Worm (Caenorhabditis elegans) whole organism, L2 larva: ENCODE results near the gene str-84.

Experiments used
- F13H6.1 ChIP-seq: sonication (generic microtip); optimal IDR thresholded peaks from 2 replicates; lab custom pipeline; 2016; ENCODE audit warnings: missing genetic modification characterization, missing compliant biosample characterization
- R02D3.7 ChIP-seq: fragments of 150-350 bp; optimal IDR thresholded peaks from 2 replicates; lab custom pipeline; 2014; ENCODE audit warnings: missing biosample characterization, missing genetic modification characterization
- ZK546.5 ChIP-seq: sonication (generic microtip); optimal IDR thresholded peaks from 2 replicates; lab custom pipeline; 2017; ENCODE audit warnings: missing biosample characterization, missing genetic modification characterization
- aly-2 ChIP-seq: fragments of 150-350 bp; optimal IDR thresholded peaks from 2 replicates; lab custom pipeline; 2014; ENCODE audit warnings: missing biosample characterization, missing genetic modification characterization
- ama-1 ChIP-seq: fragments of 150-350 bp; optimal IDR thresholded peaks from 2 replicates; lab custom pipeline; 2018; ENCODE audit warnings: inconsistent platforms
- blmp-1 ChIP-seq: sonication (generic microtip); optimal IDR thresholded peaks from 2 replicates; lab custom pipeline; 2017; ENCODE audit warnings: missing genetic modification characterization, mild to moderate bottlenecking, missing compliant biosample characterization, antibody characterized with exemption, moderate library complexity; ENCODE audit not compliant: insufficient read depth
- ceh-16 ChIP-seq: fragments of 150-350 bp; optimal IDR thresholded peaks from 2 replicates; lab custom pipeline; 2014; ENCODE audit warnings: missing biosample characterization, missing genetic modification characterization
- crh-2 ChIP-seq: sonication (generic microtip); optimal IDR thresholded peaks from 2 replicates; lab custom pipeline; 2017; ENCODE audit warnings: missing biosample characterization, missing genetic modification characterization
- dmd-4 ChIP-seq: sonication (generic microtip); optimal IDR thresholded peaks from 2 replicates; lab custom pipeline; 2017; ENCODE audit warnings: missing biosample characterization, missing genetic modification characterization
- elt-3 ChIP-seq: sonication (generic microtip); optimal IDR thresholded peaks from 2 replicates; lab custom pipeline; 2017; ENCODE audit warnings: missing biosample characterization, missing genetic modification characterization
- fos-1 ChIP-seq: fragments of 150-350 bp; optimal IDR thresholded peaks from 2 replicates; lab custom pipeline; 2014; ENCODE audit warnings: missing biosample characterization, missing genetic modification characterization
- lin-11 ChIP-seq: fragments of 150-350 bp; sonication (generic microtip); optimal IDR thresholded peaks from 2 replicates; lab custom pipeline; 2014; ENCODE audit warnings: missing biosample characterization, missing genetic modification characterization, inconsistent platforms, mixed read lengths
- lin-13 ChIP-seq: fragments of 150-350 bp; optimal IDR thresholded peaks from 2 replicates; lab custom pipeline; 2014; ENCODE audit warnings: missing biosample characterization, missing genetic modification reagents, missing genetic modification characterization
- lsy-2 ChIP-seq, 2 experiments: fragments of 150-350 bp in 1 of 2; sonication (generic microtip) in 1 of 2; optimal IDR thresholded peaks; 2 replicates each; lab custom pipeline; 2014 to 2017; ENCODE audit warnings: missing biosample characterization in 2 of 2, missing genetic modification characterization in 2 of 2
- mab-5 ChIP-seq: fragments of 150-350 bp; optimal IDR thresholded peaks from 2 replicates; lab custom pipeline; 2014; ENCODE audit warnings: missing biosample characterization, missing genetic modification characterization
- mbf-1 ChIP-seq: sonication (generic microtip); optimal IDR thresholded peaks from 2 replicates; lab custom pipeline; 2017; ENCODE audit warnings: missing biosample characterization, missing genetic modification characterization
- mdl-1 ChIP-seq, 2 experiments: fragments of 150-350 bp in 1 of 2; sonication (generic microtip) in 1 of 2; optimal IDR thresholded peaks; 2 replicates each; lab custom pipeline; 2017; ENCODE audit warnings: missing biosample characterization in 2 of 2, missing genetic modification characterization in 2 of 2
- nhr-10 ChIP-seq: sonication (generic microtip); optimal IDR thresholded peaks from 2 replicates; lab custom pipeline; 2017; ENCODE audit warnings: missing biosample characterization, missing genetic modification characterization
- nhr-12 ChIP-seq: fragments of 150-350 bp; optimal IDR thresholded peaks from 2 replicates; lab custom pipeline; 2014; ENCODE audit warnings: missing biosample characterization, missing genetic modification characterization
- nhr-129 ChIP-seq: fragments of 150-350 bp; optimal IDR thresholded peaks from 2 replicates; lab custom pipeline; 2014; ENCODE audit warnings: missing biosample characterization, missing genetic modification characterization
- nhr-21 ChIP-seq: fragments of 150-350 bp; optimal IDR thresholded peaks from 2 replicates; lab custom pipeline; 2014; ENCODE audit warnings: missing biosample characterization, missing genetic modification characterization
- nhr-23 ChIP-seq: fragments of 150-350 bp; optimal IDR thresholded peaks from 2 replicates; lab custom pipeline; 2014; ENCODE audit warnings: missing biosample characterization, missing genetic modification reagents, missing genetic modification characterization
- nhr-237 ChIP-seq: fragments of 150-350 bp; optimal IDR thresholded peaks from 2 replicates; lab custom pipeline; 2014; ENCODE audit warnings: missing biosample characterization, missing genetic modification characterization
- nhr-25 ChIP-seq: fragments of 150-350 bp; sonication (generic microtip); optimal IDR thresholded peaks from 3 replicates; lab custom pipeline; 2014; ENCODE audit warnings: missing biosample characterization, missing genetic modification characterization
- nhr-77 ChIP-seq: fragments of 150-350 bp; optimal IDR thresholded peaks from 2 replicates; lab custom pipeline; 2014; ENCODE audit warnings: missing biosample characterization, missing genetic modification characterization
- peb-1 ChIP-seq: fragments of 150-350 bp; optimal IDR thresholded peaks from 2 replicates; lab custom pipeline; 2014; ENCODE audit warnings: missing biosample characterization, missing genetic modification characterization
- sem-4 ChIP-seq: fragments of 150-350 bp; optimal IDR thresholded peaks from 2 replicates; lab custom pipeline; 2014; ENCODE audit warnings: missing biosample characterization, missing genetic modification reagents, missing genetic modification characterization
- skn-1 ChIP-seq: sonication (generic microtip); optimal IDR thresholded peaks from 2 replicates; lab custom pipeline; 2017; ENCODE audit warnings: missing biosample characterization, missing genetic modification characterization
- sma-3 ChIP-seq: sonication (generic microtip); optimal IDR thresholded peaks from 2 replicates; lab custom pipeline; 2016; ENCODE audit warnings: missing genetic modification reagents, missing genetic modification characterization, missing compliant biosample characterization
- sma-9 ChIP-seq, 2 experiments: fragments of 150-350 bp in 1 of 2; sonication (generic microtip) in 1 of 2; optimal IDR thresholded peaks; 2 replicates each; lab custom pipeline; 2014 to 2016; ENCODE audit warnings: missing genetic modification characterization in 2 of 2, mild to moderate bottlenecking in 1 of 2, missing biosample characterization in 1 of 2, missing compliant biosample characterization in 1 of 2, missing genetic modification reagents in 1 of 2, moderate library complexity in 1 of 2
- snpc-4 ChIP-seq: fragments of 150-350 bp; optimal IDR thresholded peaks from 2 replicates; lab custom pipeline; 2014; ENCODE audit warnings: missing biosample characterization, missing genetic modification characterization
- unc-62 ChIP-seq: fragments of 150-350 bp; optimal IDR thresholded peaks from 2 replicates; lab custom pipeline; 2014; ENCODE audit warnings: missing biosample characterization, missing genetic modification reagents, missing genetic modification characterization
- zag-1 ChIP-seq: fragments of 150-350 bp; optimal IDR thresholded peaks from 2 replicates; lab custom pipeline; 2014; ENCODE audit warnings: missing biosample characterization, missing genetic modification characterization
- ztf-1 ChIP-seq: fragments of 200-800 bp; sonication (Bioruptor generic); conservative IDR thresholded peaks from 2 replicates; pipeline ENCODE4 v1.3.6; 2022; ENCODE audit warnings: missing genetic modification characterization, missing compliant biosample characterization
- ztf-11 ChIP-seq: sonication (generic microtip); optimal IDR thresholded peaks from 2 replicates; lab custom pipeline; 2017; ENCODE audit warnings: missing biosample characterization, missing genetic modification characterization

The str-84 gene

ce11 chrV:9009175-9009574, 28.4 kb upstream of the str-84 start, which contains the start of gene srx-2:
TSS of gene srx-2 (plus strand) at chrV:9009475.
- TF ChIP-seq elt-3 (tag; lab: Kevin White, UChicago) = no peak
- TF ChIP-seq fos-1 = no peak
- TF ChIP-seq unc-62 = no peak
- TF ChIP-seq sma-9 (GFP tag; optimal IDR thresholded peaks at IDR 0.05; lab: Kevin White, UChicago) = no peak
- no peak for TF ChIP-seq sma-9 (tag; optimal IDR thresholded peaks at IDR 0.05; lab: Kevin White, UChicago)
- no peak for TF ChIP-seq R02D3.7
- TF ChIP-seq nhr-21 (tag; lab: Kevin White, UChicago) = no peak

DNA sequence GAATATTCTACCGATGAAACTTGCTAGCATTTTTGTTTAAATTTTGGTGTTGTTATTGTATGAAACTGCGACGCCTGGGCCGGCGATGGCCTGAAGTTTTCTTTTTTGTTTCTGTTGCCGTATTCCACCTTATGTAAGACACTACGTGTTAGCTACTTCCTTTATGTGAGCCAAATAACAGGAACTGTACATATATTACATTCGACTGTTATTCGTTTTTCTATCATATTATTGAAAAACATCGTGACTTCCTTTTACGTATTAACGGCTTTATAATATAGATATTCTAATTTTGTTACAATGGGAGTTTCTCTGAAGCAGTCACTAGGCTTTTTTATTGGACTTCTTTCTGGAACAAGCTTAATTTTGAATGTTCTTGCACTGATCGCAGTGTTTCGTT, 24.5 kb upstream of the str-84 start, which contains the start of gene srx-3:
TSS of gene srx-3 (plus strand) at position 301 of the 400 bp plus-strand sequence.
- TF ChIP-seq ztf-1 = no peak
- no peak for TF ChIP-seq crh-2 (tag; lab: Kevin White, UChicago)
- no peak for TF ChIP-seq mdl-1 (tag; optimal IDR thresholded peaks at IDR 0.05; lab: Kevin White, UChicago)
- TF ChIP-seq lin-11 = no peak
- no peak for TF ChIP-seq mab-5 (tag; lab: Kevin White, UChicago)
- TF ChIP-seq nhr-129 (tag; lab: Kevin White, UChicago) = no peak
- TF ChIP-seq nhr-21 (tag; lab: Kevin White, UChicago) = no peak
- no peak for TF ChIP-seq ama-1 (lab: Kevin White, UChicago)
- no peak for TF ChIP-seq aly-2 (tag; lab: Kevin White, UChicago)
- TF ChIP-seq zag-1 (tag; lab: Kevin White, UChicago) = no peak

- TF ChIP-seq lin-13 (GFP tag; lab: Kevin White, UChicago) (no peak), mab-5 (tag; lab: Kevin White, UChicago) (no peak), zag-1 (tag; lab: Kevin White, UChicago) (no peak)
Observed at ce11 chrV:9003291-9003690, 22.5 kb upstream of the str-84 start, which contains the start of gene srx-1. TSS of gene srx-1 (plus strand) at chrV:9003672.

DNA sequence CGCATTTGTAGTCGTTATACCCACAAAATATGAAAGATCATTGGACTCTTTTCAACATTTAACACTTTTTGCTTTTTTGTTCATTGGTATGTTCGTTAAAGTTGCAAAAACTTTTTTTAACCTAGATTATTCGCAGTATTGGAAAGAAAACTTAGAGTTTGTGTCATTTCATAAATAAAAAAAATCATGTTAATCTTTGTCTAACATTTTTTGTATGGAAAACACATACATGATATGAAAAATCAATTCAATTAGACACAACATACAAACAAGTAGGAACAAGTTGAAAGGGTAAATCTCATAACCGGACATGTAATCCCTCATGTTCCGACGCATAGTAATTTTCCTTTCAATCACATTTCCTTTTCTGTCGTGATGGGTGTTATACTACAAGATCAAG, 20.4 kb upstream of the str-84 start, which contains the start of gene F59E11.2:
TSS of gene F59E11.2 (plus strand) at position 301 of the 400 bp plus-strand sequence.
- TF ChIP-seq nhr-10 (tag; lab: Kevin White, UChicago) (no peak), ceh-16 (tag; lab: Kevin White, UChicago) (no peak), nhr-12 (tag; lab: Kevin White, UChicago) (no peak), zag-1 (tag; lab: Kevin White, UChicago) (no peak), nhr-77 (no peak), nhr-23 (tag; lab: Kevin White, UChicago) (no peak), lin-13 (GFP tag; lab: Kevin White, UChicago) (no peak), ama-1 (lab: Kevin White, UChicago) (no peak), nhr-237 (tag; lab: Kevin White, UChicago) (no peak), dmd-4 (no peak), ztf-11 (tag; lab: Kevin White, UChicago) (no peak), sma-9 (GFP tag; optimal IDR thresholded peaks at IDR 0.05; lab: Kevin White, UChicago) (no peak), sma-9 (tag; optimal IDR thresholded peaks at IDR 0.05; lab: Kevin White, UChicago) (no peak)

- TF ChIP-seq F13H6.1 = no peak
- peak; percentile 35 for TF ChIP-seq nhr-25 (tag; lab: Kevin White, UChicago)
Observed at ce11 chrV:8994801-8995200, 14.1 kb upstream of the str-84 start, which contains the start of gene F59E11.5. TSS of gene F59E11.5 (plus strand) at chrV:8995101.

- TF ChIP-seq lsy-2 (tag; optimal IDR thresholded peaks at IDR 0.05; lab: Kevin White, UChicago) (no peak), mbf-1 (tag; lab: Kevin White, UChicago) (no peak), ZK546.5 (tag; lab: Kevin White, UChicago) (no peak), zag-1 (tag; lab: Kevin White, UChicago) (no peak), ztf-11 (tag; lab: Kevin White, UChicago) (no peak), peb-1 (tag; lab: Kevin White, UChicago) (no peak), crh-2 (tag; lab: Kevin White, UChicago) (peak; percentile 15), nhr-129 (tag; lab: Kevin White, UChicago) (no peak), nhr-21 (tag; lab: Kevin White, UChicago) (peak; percentile 45), sem-4 (tag; lab: Kevin White, UChicago) (peak; percentile 10), sma-3 (GFP tag; lab: Kevin White, UChicago) (peak; percentile 33), nhr-25 (tag; lab: Kevin White, UChicago) (peak; percentile 33), blmp-1 (tag; lab: Kevin White, UChicago) (peak; percentile 91), nhr-237 (tag; lab: Kevin White, UChicago) (no peak), unc-62 (no peak), snpc-4 (tag; lab: Kevin White, UChicago) (no peak), sma-9 (GFP tag; optimal IDR thresholded peaks at IDR 0.05; lab: Kevin White, UChicago) (peak; percentile 42), sma-9 (tag; optimal IDR thresholded peaks at IDR 0.05; lab: Kevin White, UChicago) (no peak), aly-2 (tag; lab: Kevin White, UChicago) (no peak), skn-1 (tag; lab: Kevin White, UChicago) (no peak)
- TF ChIP-seq, all 48 proteins: peak for 7
Observed at ce11 chrV:8994272-8994671, 13.5 kb upstream of the str-84 start.
